Worm (Caenorhabditis elegans): ENCODE measurements around the gene ZK353.4.
"Not testable (repeated sequence)": the region's sequence is repeated elsewhere in the genome, so short reads cannot be mapped to it uniquely, and the experiment has no call there.

DNA sequence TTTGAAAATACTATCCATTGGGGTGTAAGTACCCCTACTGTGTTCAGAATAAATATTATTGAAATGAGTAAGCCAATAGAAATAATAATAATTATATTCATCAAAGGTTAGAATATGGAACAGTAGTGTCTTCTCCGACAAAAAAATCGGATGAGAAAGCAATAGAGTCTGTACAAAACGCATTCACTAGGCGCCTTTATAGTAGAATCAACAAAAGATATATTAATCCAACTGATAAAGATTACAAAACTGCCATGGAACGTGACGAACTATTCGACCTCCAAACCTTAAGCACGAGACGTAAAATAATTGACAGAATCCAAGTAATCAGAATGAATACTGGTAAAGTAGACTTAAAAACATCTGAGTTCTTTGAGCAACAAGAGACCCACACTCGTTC, 41.6 kb downstream of the ZK353.4 start, which contains the start of gene clc-29:
- TF ChIP-seq mep-1 (tag; optimal IDR thresholded peaks at IDR 0.05); ztf-11 (tag; optimal IDR thresholded peaks at IDR 0.05); elt-3 (tag; optimal IDR thresholded peaks at IDR 0.05); ces-1 (GFP tag; optimal IDR thresholded peaks at IDR 0.05); nhr-2 (tag; optimal IDR thresholded peaks at IDR 0.05); pha-4 (tag; optimal IDR thresholded peaks at IDR 0.05); nhr-28 (tag; optimal IDR thresholded peaks at IDR 0.05); nhr-12 (tag; optimal IDR thresholded peaks at IDR 0.05); unc-39 (tag; optimal IDR thresholded peaks at IDR 0.05): not testable (repeated sequence)

Data from whole organism, mixed stage, embryonic.